Worm (Caenorhabditis elegans): ENCODE data around the gene cyp-35A1.

DNA sequence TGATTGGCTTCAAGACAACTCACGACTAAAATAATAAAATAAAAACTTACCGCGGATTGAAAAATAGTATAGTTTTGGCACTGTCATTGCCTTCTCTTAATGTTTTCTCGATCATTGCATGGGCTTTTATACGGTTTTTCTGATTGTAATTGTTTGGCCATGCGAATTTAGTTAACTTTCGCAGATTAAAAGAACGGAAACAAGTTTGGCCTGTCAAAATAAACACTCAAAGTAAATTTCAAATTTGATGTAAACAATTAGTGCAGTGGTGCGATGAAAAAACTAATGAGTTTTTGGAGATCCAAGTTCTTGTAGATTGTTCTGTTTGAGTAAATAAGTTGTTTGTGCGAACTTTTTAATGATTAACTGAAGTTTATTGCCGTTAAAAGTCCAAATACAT lies 37.6 kb upstream of the cyp-35A1 start, which contains the start of gene gst-41:
- TF ChIP-seq nfya-1 (tag; optimal IDR thresholded peaks at IDR 0.05): no peak
- no peak for TF ChIP-seq dve-1 (tag; optimal IDR thresholded peaks at IDR 0.05)
